Fruit fly (Drosophila melanogaster) Kc167 (cell line): ENCODE data around the gene CG7294.

ENCODE experiments used
- Myc ChIP-seq: fragments of >200 bp; optimal IDR thresholded peaks from 2 replicates; lab custom pipeline; 2017; ENCODE audit warnings: missing external identifiers
- Sin3A ChIP-seq: fragments of >200 bp; optimal IDR thresholded peaks from 2 replicates; lab custom pipeline; 2018; ENCODE audit warnings: missing external identifiers
- h ChIP-seq: fragments of >200 bp; optimal IDR thresholded peaks from 3 replicates; lab custom pipeline; 2018; ENCODE audit warnings: missing external identifiers
- insv ChIP-seq: fragments of >200 bp; optimal IDR thresholded peaks from 3 replicates; lab custom pipeline; 2018; ENCODE audit warnings: missing external identifiers
- psq ChIP-seq: fragments of >200 bp; optimal IDR thresholded peaks from 2 replicates; lab custom pipeline; 2017; ENCODE audit warnings: missing external identifiers
- ttk ChIP-seq: sonication (Bioruptor generic); optimal IDR thresholded peaks from 2 replicates; lab custom pipeline; 2017; ENCODE audit warnings: missing external identifiers

Gene CG7294

DNA sequence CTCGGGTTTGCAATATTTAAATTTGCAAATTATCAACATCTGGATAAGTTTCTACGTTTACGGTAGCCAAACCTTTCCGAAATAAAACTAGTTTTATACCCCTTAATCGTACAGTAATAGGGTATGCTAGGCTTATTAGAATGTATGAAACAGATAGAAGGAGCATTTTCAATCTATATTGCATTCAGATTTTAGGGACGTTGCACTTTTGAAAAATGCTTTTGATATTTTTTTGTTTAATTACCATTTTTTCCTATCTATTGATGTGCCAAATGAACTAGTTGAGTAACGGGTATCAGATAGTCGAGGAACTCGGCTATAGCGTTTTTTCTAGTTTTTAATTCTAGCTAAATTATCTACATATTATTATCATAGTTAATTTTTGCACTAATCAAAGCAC lies 6.2 kb downstream of the CG7294 start:
- TF ChIP-seq insv (lab: Kevin White, UChicago): no peak
- no peak for TF ChIP-seq ttk (lab: Kevin White, UChicago)
- no peak for TF ChIP-seq Myc
- TF ChIP-seq Sin3A: no peak
- no peak for TF ChIP-seq h (lab: Kevin White, UChicago)
- no peak for TF ChIP-seq psq (lab: Kevin White, UChicago)

DNA sequence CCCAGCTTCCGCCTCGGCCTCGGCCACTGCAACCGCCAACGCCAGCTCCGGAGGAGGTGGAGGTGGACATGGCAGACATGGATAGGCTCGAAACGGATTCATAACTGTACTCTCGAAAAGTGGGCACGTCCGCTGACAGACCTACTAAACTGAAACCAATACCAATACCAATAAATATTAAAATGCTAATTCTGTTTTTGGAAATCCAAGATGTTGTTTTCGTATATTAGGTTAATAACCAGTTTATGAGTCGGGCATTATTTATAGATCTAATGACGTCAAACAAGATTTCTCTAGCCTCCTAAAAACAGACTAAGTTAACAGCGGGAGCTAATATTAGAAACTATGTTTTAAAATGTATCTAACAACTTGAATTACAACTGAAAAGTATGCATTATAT lies 6.9 kb downstream of the CG7294 start:
- TF ChIP-seq psq (lab: Kevin White, UChicago): no peak
- no peak for TF ChIP-seq Sin3A
- TF ChIP-seq h (lab: Kevin White, UChicago): no peak
- TF ChIP-seq ttk (lab: Kevin White, UChicago): no peak
- TF ChIP-seq insv (lab: Kevin White, UChicago): no peak
- no peak for TF ChIP-seq Myc

DNA sequence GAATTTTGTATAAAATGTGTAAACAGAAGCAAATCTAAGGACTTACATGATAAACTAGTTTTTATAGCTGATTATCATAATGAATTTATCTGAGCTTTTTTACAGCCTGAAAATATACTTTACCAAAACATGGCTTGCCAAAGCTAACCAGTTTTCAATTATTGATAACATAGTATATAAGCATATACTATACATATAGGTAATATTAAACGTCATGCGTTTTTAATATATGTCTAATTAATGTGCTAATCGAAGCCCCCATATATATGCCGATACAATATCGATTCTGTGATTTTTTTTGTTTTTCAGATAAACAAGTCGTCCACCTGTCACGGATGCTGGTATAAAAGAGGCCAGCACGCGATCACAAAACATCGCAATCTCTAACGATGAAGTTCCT lies 7.5 kb downstream of the CG7294 start, which contains the start of gene CG17107:
CG17107 (plus strand) TSS at position 301 of the 400 bp plus-strand sequence.
- TF ChIP-seq insv (lab: Kevin White, UChicago): no peak
- TF ChIP-seq psq (lab: Kevin White, UChicago): no peak
- TF ChIP-seq Sin3A: no peak
- no peak for TF ChIP-seq ttk (lab: Kevin White, UChicago)

DNA sequence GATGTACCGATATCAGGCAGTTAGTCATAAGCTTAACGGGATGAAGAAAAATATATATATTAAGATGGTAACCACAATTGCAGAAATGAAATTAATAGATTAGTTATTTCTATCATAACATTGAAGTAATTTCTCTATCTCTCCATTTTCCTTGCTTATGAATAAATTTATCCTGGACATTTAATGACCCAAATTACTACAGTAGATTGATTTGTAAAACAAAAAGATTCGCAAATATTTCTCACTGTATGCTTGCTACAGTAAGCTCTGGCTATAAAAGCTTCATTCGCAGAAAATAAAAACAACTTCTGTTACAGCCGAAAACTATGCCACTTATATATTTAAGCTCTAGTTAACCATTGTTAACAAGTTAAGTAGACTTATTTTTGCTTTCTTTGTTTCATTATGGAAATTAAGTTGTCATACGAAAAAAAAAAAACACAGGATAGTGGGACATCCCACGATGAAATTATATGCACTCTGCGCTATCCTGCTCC lies 8.4 kb downstream of the CG7294 start, which contains the start of gene CG17105:
CG17105 (plus strand) TSS at position 447 of the 497 bp plus-strand sequence.
- TF ChIP-seq ttk (lab: Kevin White, UChicago) (no peak), Myc (no peak), Sin3A (no peak), h (lab: Kevin White, UChicago) (no peak)

DNA sequence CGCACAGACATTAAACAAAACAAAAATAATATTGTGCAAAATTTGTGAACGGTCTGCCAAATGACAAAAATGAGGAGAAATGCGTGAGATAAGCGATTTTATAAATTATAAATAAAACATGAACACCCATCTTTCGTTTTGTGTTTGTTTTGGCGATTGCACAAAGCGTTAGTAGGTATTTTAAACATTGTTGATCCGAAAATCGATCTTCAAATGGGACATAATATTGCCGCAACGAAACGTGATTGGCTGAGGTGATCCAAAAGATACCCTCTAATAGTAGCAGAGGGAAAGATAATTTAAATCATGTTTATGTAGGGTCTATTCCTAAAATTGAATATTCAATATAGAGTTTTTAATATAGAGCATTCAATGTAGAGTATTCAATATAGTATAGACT lies 9.5 kb downstream of the CG7294 start:
- TF ChIP-seq ttk (lab: Kevin White, UChicago): no peak
- no peak for TF ChIP-seq insv (lab: Kevin White, UChicago)
- TF ChIP-seq h (lab: Kevin White, UChicago): no peak
- no peak for TF ChIP-seq Myc

DNA sequence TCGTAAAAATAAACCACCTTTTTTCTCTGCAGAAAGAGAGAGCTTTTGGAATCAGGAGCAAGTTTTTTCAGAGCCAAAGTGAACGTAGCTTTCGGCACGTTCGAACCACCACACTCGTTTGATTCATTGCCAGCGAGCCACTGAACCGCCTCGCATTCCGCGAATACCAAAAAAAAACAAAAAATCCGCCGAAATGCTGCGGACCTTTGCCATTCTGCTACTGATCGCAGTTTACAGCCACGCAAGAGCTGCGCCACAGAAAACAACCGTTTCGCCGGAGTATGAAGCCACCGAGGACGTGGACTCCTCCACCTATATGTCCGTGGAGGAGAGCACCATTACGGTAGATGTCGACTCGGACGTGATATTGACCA lies 11.4 kb downstream of the CG7294 start:
- TF ChIP-seq psq (lab: Kevin White, UChicago) (no peak), ttk (lab: Kevin White, UChicago) (no peak)

DNA sequence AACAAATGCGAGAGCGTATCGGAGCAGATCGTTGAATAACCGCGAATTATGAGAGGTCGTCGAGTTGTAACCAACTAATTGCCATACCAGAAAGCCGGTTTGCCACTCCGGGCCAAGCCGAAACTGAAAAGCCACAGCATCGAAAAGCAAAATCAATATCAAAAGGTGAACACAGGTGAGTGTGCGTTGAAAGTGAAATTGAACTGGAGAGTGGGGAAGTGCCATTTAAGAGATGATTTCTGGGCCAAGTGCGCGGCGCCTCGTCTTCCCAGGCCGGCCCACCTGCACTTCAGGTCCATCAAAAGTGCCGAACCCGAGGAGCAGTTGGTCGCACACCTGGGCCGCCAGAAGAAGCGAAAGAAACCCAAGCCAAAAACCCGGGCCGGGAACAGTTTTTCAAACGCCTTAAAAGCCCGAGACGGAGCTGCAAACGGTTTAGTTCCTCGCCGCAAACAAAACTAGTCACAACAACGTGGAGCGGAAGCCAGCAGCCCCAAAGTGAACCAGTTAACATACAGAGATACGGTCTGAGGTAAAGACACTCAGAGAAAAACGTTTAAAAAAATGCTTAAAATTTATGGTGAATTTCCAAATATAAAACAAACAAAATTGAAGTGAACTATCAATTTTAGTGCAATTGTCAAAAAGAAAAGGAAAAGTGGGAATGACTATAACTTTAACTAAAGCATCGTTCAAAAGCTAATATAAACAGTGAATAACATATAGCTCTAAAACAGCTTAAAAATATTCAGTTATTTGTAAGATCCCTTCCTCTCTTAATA lies 11.9 kb downstream of the CG7294 start, which contains the start of gene CG17104:
CG17104 (plus strand) TSS at position 266 of the 782 bp plus-strand sequence.
- no peak for TF ChIP-seq psq (lab: Kevin White, UChicago)
- TF ChIP-seq Sin3A: no peak
- no peak for TF ChIP-seq ttk (lab: Kevin White, UChicago)
- TF ChIP-seq h (lab: Kevin White, UChicago): no peak
- no peak for TF ChIP-seq Myc
- no peak for TF ChIP-seq insv (lab: Kevin White, UChicago)

DNA sequence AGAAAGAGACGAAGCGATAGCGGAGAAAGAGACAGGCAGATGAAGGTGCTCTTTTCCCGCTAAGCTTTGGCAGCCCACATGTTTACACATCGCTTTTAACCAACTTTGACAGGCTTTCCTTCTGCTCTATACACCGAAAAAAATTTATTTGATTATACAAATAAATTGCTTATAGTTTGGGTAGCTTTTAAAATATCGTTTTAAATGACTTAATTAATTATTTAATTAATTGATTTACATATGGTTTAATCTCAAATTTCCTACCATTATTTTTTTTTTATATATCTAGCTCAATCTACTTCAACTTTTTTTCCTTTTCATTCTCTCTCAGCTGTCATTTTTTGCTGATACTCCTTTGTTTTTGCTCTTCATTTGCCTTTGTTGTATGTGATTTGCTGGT lies 16.1 kb downstream of the CG7294 start:
- TF ChIP-seq ttk (lab: Kevin White, UChicago): no peak
- no peak for TF ChIP-seq Myc
- no peak for TF ChIP-seq psq (lab: Kevin White, UChicago)
- TF ChIP-seq Sin3A: no peak
- TF ChIP-seq h (lab: Kevin White, UChicago): no peak
- TF ChIP-seq insv (lab: Kevin White, UChicago): no peak

DNA sequence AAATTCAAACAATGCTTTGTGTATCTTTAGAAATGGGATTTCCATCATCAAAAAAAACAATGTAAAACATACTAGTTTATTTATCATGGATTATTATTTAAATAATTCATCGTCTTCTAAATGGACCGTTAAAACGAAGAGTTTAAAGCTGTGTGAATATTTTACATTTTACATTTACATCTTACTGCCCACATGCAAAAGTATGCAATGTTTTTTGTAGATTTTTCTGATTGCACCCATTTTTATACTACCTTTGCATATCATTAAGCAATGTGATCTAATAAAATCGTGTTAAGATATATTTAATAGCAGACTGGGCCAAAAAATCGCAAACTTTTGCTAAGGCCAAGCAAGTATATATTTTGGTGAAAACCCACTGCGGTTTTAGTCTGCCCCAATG lies 17.5 kb downstream of the CG7294 start:
- TF ChIP-seq insv (lab: Kevin White, UChicago): no peak
- no peak for TF ChIP-seq Sin3A
- no peak for TF ChIP-seq psq (lab: Kevin White, UChicago)
- no peak for TF ChIP-seq Myc
- TF ChIP-seq ttk (lab: Kevin White, UChicago): no peak
- TF ChIP-seq h (lab: Kevin White, UChicago): no peak

DNA sequence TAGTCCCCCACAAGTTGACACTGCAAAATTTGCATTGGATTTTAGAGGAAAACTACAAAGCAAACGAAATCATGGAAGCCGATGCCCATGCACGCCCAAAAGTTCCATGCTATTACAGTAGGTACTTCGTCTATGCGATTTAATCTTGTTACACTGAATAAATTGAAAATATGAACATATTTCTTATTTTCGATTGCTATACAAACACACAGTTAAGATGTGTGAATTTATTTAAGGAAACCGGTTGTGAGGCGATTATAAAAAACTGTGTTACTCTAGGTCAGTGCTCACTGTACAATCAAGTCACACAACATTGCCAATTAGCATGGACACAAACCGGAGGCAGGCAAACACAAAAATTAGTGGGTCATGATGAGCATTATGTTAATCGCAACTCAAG lies 23.5 kb downstream of the CG7294 start:
- no peak for TF ChIP-seq insv (lab: Kevin White, UChicago)
- TF ChIP-seq psq (lab: Kevin White, UChicago): no peak
- no peak for TF ChIP-seq h (lab: Kevin White, UChicago)
- TF ChIP-seq ttk (lab: Kevin White, UChicago): no peak
- TF ChIP-seq Myc: no peak
- no peak for TF ChIP-seq Sin3A

DNA sequence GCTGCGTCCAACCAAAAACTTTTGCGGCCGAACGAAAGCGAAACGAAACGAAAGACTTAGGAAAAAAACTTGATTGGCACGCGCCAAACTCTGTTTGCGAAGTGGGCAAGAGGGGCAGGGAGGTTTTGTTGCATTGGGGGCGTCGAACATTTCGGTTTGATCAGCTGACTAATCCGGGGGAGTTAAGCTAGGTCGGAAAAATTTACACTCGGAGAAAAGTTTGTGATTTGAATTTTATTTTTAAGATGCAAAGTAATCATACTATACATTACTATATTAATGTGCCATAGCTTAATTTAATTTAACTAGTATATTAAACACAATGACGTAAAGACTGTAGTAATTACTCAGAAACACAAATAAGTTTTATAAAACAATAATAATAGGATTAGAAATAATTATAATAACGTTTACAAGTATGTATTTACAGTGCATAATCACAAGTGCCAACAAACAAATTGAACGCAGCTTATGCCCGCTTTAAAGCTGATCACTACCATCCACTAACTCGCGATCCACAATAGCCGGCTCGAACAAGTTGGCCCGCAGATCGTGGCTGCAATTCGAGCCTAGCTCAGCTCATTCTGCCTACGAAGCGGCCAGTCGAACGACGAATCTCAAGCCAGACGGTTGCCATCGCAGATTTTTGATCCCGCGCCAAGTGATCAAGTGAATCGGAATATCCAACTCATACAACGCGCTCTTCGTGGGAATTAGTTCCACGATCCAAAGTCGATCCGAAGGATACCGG lies 27.4 kb downstream of the CG7294 start, which contains the start of gene CG31871:
CG31871 (plus strand) TSS at position 592 of the 751 bp plus-strand sequence.
- TF ChIP-seq Sin3A (no peak), Myc (no peak), ttk (lab: Kevin White, UChicago) (no peak), psq (lab: Kevin White, UChicago) (no peak), insv (lab: Kevin White, UChicago) (no peak), h (lab: Kevin White, UChicago) (no peak)

DNA sequence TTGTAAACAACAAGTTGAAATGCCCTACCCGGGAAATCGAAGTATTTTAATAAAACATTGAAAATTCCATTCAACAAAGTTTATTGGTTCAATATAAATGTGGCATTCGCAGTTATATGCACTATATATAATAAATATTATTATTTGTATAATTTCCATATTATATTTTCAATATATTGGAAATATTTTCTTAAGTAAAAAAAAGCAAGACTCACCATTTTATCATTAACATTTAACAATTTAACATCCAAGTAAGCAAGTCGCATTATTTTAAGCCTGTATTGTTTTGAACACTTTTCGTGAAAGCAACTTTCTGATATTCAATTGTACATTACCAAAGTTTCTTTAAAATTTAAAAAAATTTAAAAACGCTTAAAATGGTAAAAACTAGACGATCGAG lies 31.1 kb downstream of the CG7294 start, which contains the start of gene CG45690:
CG45690 (plus strand) TSS at position 301 of the 400 bp plus-strand sequence.
- TF ChIP-seq insv (lab: Kevin White, UChicago) (no peak), Myc (no peak), psq (lab: Kevin White, UChicago) (no peak), h (lab: Kevin White, UChicago) (no peak), Sin3A (no peak)
